Worm (Caenorhabditis elegans): ENCODE data around the gene sri-51.

DNA sequence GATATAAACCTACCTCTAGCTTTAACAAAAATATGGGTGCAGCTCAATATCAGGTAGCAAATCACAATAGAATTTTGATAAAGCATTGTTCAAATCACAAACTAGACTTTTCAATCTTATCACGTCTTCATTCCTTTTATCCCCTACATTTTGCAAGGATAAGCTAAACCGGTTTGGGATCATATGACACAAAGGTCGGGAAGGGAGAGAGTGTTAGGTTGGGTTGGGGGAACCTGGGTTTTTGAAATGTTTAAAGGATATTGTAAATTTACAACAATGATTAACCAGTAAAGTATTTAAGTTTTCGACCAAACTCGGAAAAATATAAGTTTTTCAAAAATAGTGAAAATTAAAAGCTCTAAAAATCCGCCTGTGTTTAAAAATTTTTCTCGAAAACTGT, 45.2 kb upstream of the sri-51 start, which contains the start of gene C17F4.12:
- no peak for TF ChIP-seq dao-5 (tag; optimal IDR thresholded peaks at IDR 0.05)
- no peak for TF ChIP-seq him-1 (tag; optimal IDR thresholded peaks at IDR 0.05)
